Fruit fly (Drosophila melanogaster) whole organism, embryonic: ENCODE measurements around the gene CG34434.
A peak's percentile ranks its signal among the peaks of the same experiment; 100 is the strongest.

ENCODE experiments used
- BtbVII ChIP-seq: fragments of 200-800 bp; sonication (Bioruptor generic); optimal IDR thresholded peaks from 3 replicates; lab custom pipeline; 2017; ENCODE audit warnings: missing biosample characterization, mild to moderate bottlenecking, missing genetic modification characterization
- CG10209 ChIP-seq: fragments of 200-800 bp; sonication (Bioruptor generic); optimal IDR thresholded peaks from 3 replicates; lab custom pipeline; 2017; ENCODE audit warnings: missing biosample characterization, mild to moderate bottlenecking, missing genetic modification characterization, missing genetic modification reagents
- CG10366 ChIP-seq: fragments of 200-800 bp; sonication (Bioruptor generic); IDR thresholded peaks from 2 replicates; pipeline ENCODE4 v1.3.6; 2022; ENCODE audit warnings: missing biosample characterization, missing genetic modification characterization
- CG11560 ChIP-seq: fragments of 200-800 bp; sonication (Bioruptor generic); IDR thresholded peaks from 3 replicates; pipeline ENCODE4 v1.3.6; 2022; ENCODE audit warnings: missing biosample characterization, missing genetic modification characterization
- CG14710 ChIP-seq: fragments of 200-800 bp; sonication (Bioruptor generic); optimal IDR thresholded peaks from 3 replicates; lab custom pipeline; 2019; ENCODE audit warnings: missing biosample characterization, mild to moderate bottlenecking, missing genetic modification characterization, moderate library complexity
- CG17802 ChIP-seq: fragments of 200-800 bp; sonication (Bioruptor generic); optimal IDR thresholded peaks from 2 replicates; lab custom pipeline; 2018; ENCODE audit warnings: missing biosample characterization, mild to moderate bottlenecking, missing genetic modification characterization, moderate library complexity
- CG17829 ChIP-seq: fragments of 200-800 bp; optimal IDR thresholded peaks from 2 replicates; lab custom pipeline; 2019; ENCODE audit warnings: missing biosample characterization, mild to moderate bottlenecking, missing genetic modification characterization, moderate library complexity
- CG17912 ChIP-seq: fragments of 200-800 bp; sonication (Bioruptor generic); optimal IDR thresholded peaks from 2 replicates; lab custom pipeline; 2018; ENCODE audit warnings: missing biosample characterization, mild to moderate bottlenecking, missing genetic modification characterization
- CG18476 ChIP-seq: fragments of 200-800 bp; sonication (Bioruptor generic); optimal IDR thresholded peaks from 2 replicates; lab custom pipeline; 2016; ENCODE audit warnings: missing biosample characterization, mild to moderate bottlenecking, missing genetic modification characterization
- CG31224 ChIP-seq: fragments of 200-800 bp; sonication (Bioruptor generic); IDR thresholded peaks from 2 replicates; pipeline ENCODE4 v1.3.6; 2022; ENCODE audit warnings: missing biosample characterization, missing genetic modification characterization
- CG32767 ChIP-seq: fragments of 200-800 bp; sonication (Bioruptor generic); IDR thresholded peaks from 2 replicates; pipeline ENCODE4 v1.3.6; 2022; ENCODE audit warnings: missing biosample characterization, missing genetic modification characterization
- CG34422 ChIP-seq: fragments of 200-800 bp; sonication (Bioruptor generic); IDR thresholded peaks from 3 replicates; pipeline ENCODE4 v1.3.6; 2022; ENCODE audit warnings: missing biosample characterization, missing genetic modification characterization
- CG42726 ChIP-seq: fragments of 200-800 bp; sonication (Bioruptor generic); IDR thresholded peaks from 2 replicates; pipeline ENCODE4 v1.3.6; 2022; ENCODE audit warnings: missing biosample characterization, missing genetic modification characterization; ENCODE audit not compliant: partially characterized antibody
- CG4360 ChIP-seq: fragments of 200-800 bp; sonication (Bioruptor generic); IDR thresholded peaks from 2 replicates; pipeline ENCODE4 v1.3.6; 2022; ENCODE audit warnings: missing biosample characterization, missing genetic modification characterization
- CG4617 ChIP-seq: fragments of 200-800 bp; sonication (Bioruptor generic); optimal IDR thresholded peaks from 3 replicates; lab custom pipeline; 2016; ENCODE audit warnings: missing biosample characterization, missing genetic modification characterization, borderline replicate concordance
- CG5245 ChIP-seq: fragments of 200-800 bp; sonication (Bioruptor generic); optimal IDR thresholded peaks from 3 replicates; lab custom pipeline; 2016; ENCODE audit warnings: missing biosample characterization, missing genetic modification characterization
- CG7372 ChIP-seq: fragments of 200-800 bp; sonication (Bioruptor generic); IDR thresholded peaks from 2 replicates; pipeline ENCODE4 v1.3.6; 2022; ENCODE audit warnings: missing biosample characterization, missing genetic modification characterization
- CG8388 ChIP-seq: fragments of 200-800 bp; sonication (Bioruptor generic); optimal IDR thresholded peaks from 2 replicates; lab custom pipeline; 2019; ENCODE audit warnings: missing biosample characterization, mild to moderate bottlenecking, missing genetic modification characterization, moderate library complexity
- CG9215 ChIP-seq: fragments of 200-800 bp; sonication (Bioruptor generic); IDR thresholded peaks from 2 replicates; pipeline ENCODE4 v1.3.6; 2022; ENCODE audit warnings: missing biosample characterization, missing genetic modification characterization
- CG9609 ChIP-seq: fragments of 200-800 bp; sonication (Bioruptor generic); optimal IDR thresholded peaks from 3 replicates; lab custom pipeline; 2016; ENCODE audit warnings: missing biosample characterization, missing genetic modification characterization
- Camta ChIP-seq: fragments of 200-800 bp; sonication (Bioruptor generic); optimal IDR thresholded peaks from 2 replicates; lab custom pipeline; 2016; ENCODE audit warnings: missing biosample characterization, missing genetic modification characterization
- Chrac-16 ChIP-seq: fragments of 200-800 bp; sonication (Bioruptor generic); optimal IDR thresholded peaks from 3 replicates; lab custom pipeline; 2016; ENCODE audit warnings: missing biosample characterization, missing genetic modification characterization
- Dip2 ChIP-seq: fragments of 200-800 bp; sonication (Bioruptor generic); IDR thresholded peaks from 2 replicates; pipeline ENCODE4 v1.3.6; 2022; ENCODE audit warnings: missing biosample characterization, missing genetic modification characterization
- Jarid2 ChIP-seq: fragments of 200-800 bp; sonication (Bioruptor generic); optimal IDR thresholded peaks from 3 replicates; lab custom pipeline; 2017; ENCODE audit warnings: mild to moderate bottlenecking, missing biosample characterization, missing genetic modification reagents, missing genetic modification characterization
- MBD-R2 ChIP-seq: fragments of 200-800 bp; sonication (Bioruptor generic); IDR thresholded peaks from 2 replicates; pipeline ENCODE4 v1.3.6; 2022; ENCODE audit warnings: missing biosample characterization, missing genetic modification characterization
- Mrtf ChIP-seq: fragments of 200-800 bp; sonication (Bioruptor generic); IDR thresholded peaks from 3 replicates; pipeline ENCODE4 v1.3.6; 2022; ENCODE audit warnings: missing biosample characterization, missing genetic modification characterization
- NC2β ChIP-seq: fragments of 200-800 bp; sonication (Bioruptor generic); optimal IDR thresholded peaks from 2 replicates; lab custom pipeline; 2016; ENCODE audit warnings: missing biosample characterization, missing genetic modification characterization
- Nf-YA ChIP-seq: fragments of 200-800 bp; sonication (Bioruptor generic); IDR thresholded peaks from 2 replicates; pipeline ENCODE4 v1.3.6; 2022; ENCODE audit warnings: missing biosample characterization, missing genetic modification characterization
- Nf-YC ChIP-seq: fragments of 200-800 bp; optimal IDR thresholded peaks from 3 replicates; lab custom pipeline; 2019; ENCODE audit warnings: missing biosample characterization, mild to moderate bottlenecking, missing genetic modification characterization, moderate library complexity
- Ravus ChIP-seq: fragments of 200-800 bp; sonication (Bioruptor generic); IDR thresholded peaks from 2 replicates; pipeline ENCODE4 v1.3.6; 2022; ENCODE audit warnings: missing biosample characterization, missing genetic modification characterization
- Ssrp ChIP-seq: fragments of 200-800 bp; sonication (Bioruptor generic); optimal IDR thresholded peaks from 2 replicates; lab custom pipeline; 2018; ENCODE audit warnings: missing biosample characterization, mild to moderate bottlenecking, missing genetic modification characterization, moderate library complexity
- Vsx1 ChIP-seq: fragments of 200-800 bp; sonication (Bioruptor generic); optimal IDR thresholded peaks from 2 replicates; lab custom pipeline; 2017; ENCODE audit warnings: missing biosample characterization, mild to moderate bottlenecking, missing genetic modification characterization, missing genetic modification reagents
- YL-1 ChIP-seq: fragments of 200-800 bp; sonication (Bioruptor generic); optimal IDR thresholded peaks from 3 replicates; lab custom pipeline; 2017; ENCODE audit warnings: missing biosample characterization, mild to moderate bottlenecking, missing genetic modification characterization
- bbx ChIP-seq: fragments of 200-800 bp; sonication (Bioruptor generic); IDR thresholded peaks from 2 replicates; pipeline ENCODE4 v1.3.6; 2022; ENCODE audit warnings: missing biosample characterization, missing genetic modification characterization; ENCODE audit not compliant: partially characterized antibody
- bcd ChIP-seq: fragments of 200-800 bp; sonication (Bioruptor generic); optimal IDR thresholded peaks from 2 replicates; lab custom pipeline; 2017; ENCODE audit warnings: missing biosample characterization, mild to moderate bottlenecking, missing genetic modification characterization
- chif ChIP-seq, 2 experiments: fragments of 200-800 bp; sonication (Bioruptor generic); optimal IDR thresholded peaks; 3 replicates each; lab custom pipeline; 2016; ENCODE audit warnings: missing biosample characterization in 2 of 2, missing genetic modification characterization in 2 of 2
- fu2 ChIP-seq: fragments of 200-800 bp; sonication (Bioruptor generic); optimal IDR thresholded peaks from 2 replicates; lab custom pipeline; 2016; ENCODE audit warnings: missing biosample characterization, missing genetic modification characterization
- gfzf ChIP-seq: fragments of 200-800 bp; sonication (Bioruptor generic); optimal IDR thresholded peaks from 2 replicates; lab custom pipeline; 2016; ENCODE audit warnings: missing biosample characterization, mild to moderate bottlenecking, missing genetic modification characterization, moderate library complexity
- ken ChIP-seq: fragments of 200-800 bp; sonication (Bioruptor generic); IDR thresholded peaks from 3 replicates; pipeline ENCODE4 v1.3.6; 2022; ENCODE audit warnings: missing biosample characterization, missing genetic modification characterization
- kni ChIP-seq: fragments of 200-800 bp; sonication (Bioruptor generic); optimal IDR thresholded peaks from 3 replicates; lab custom pipeline; 2017; ENCODE audit warnings: mild to moderate bottlenecking, missing biosample characterization, missing genetic modification reagents, missing genetic modification characterization
- lov ChIP-seq, 2 experiments: fragments of 200-800 bp in 1 of 2; fragments of >200 bp in 1 of 2; sonication (Bioruptor generic) in 1 of 2; IDR thresholded peaks in 1 of 2; optimal IDR thresholded peaks in 1 of 2; 2 replicates in 1 of 2; 3 replicates in 1 of 2; pipeline versions ENCODE4 v1.3.6 to Lab custom; 2017 to 2022; ENCODE audit warnings: missing biosample characterization in 1 of 2, missing genetic modification characterization in 1 of 2
- nmo ChIP-seq: fragments of 200-800 bp; sonication (Bioruptor generic); optimal IDR thresholded peaks from 2 replicates; lab custom pipeline; 2018; ENCODE audit warnings: missing biosample characterization, mild to moderate bottlenecking, missing genetic modification characterization, moderate library complexity
- odd ChIP-seq: fragments of 200-800 bp; sonication (Bioruptor generic); optimal IDR thresholded peaks from 2 replicates; lab custom pipeline; 2017; ENCODE audit warnings: missing biosample characterization, mild to moderate bottlenecking, missing genetic modification characterization
- pan ChIP-seq, 4 experiments: fragments of >200 bp in 3 of 4; fragments of 200-800 bp in 1 of 4; sonication (Bioruptor generic) in 1 of 4; optimal IDR thresholded peaks in 3 of 4; IDR thresholded peaks in 1 of 4; 2 replicates each; pipeline versions ENCODE4 v1.3.6 to Lab custom; 2017 to 2022; ENCODE audit warnings: missing biosample characterization in 2 of 4, missing genetic modification characterization in 2 of 4, mixed read lengths in 1 of 4
- phol ChIP-seq: fragments of 200-800 bp; sonication (Bioruptor generic); optimal IDR thresholded peaks from 3 replicates; lab custom pipeline; 2018; ENCODE audit warnings: missing biosample characterization, mild to moderate bottlenecking, missing genetic modification characterization, moderate library complexity
- pnt ChIP-seq: fragments of 200-800 bp; sonication (Bioruptor generic); optimal IDR thresholded peaks from 3 replicates; lab custom pipeline; 2016; ENCODE audit warnings: missing biosample characterization, missing genetic modification characterization
- tin ChIP-seq: fragments of 200-800 bp; sonication (Bioruptor generic); optimal IDR thresholded peaks from 3 replicates; lab custom pipeline; 2016; ENCODE audit warnings: missing biosample characterization, missing genetic modification characterization
- trem ChIP-seq: fragments of 200-800 bp; optimal IDR thresholded peaks from 3 replicates; lab custom pipeline; 2019; ENCODE audit warnings: missing biosample characterization, mild to moderate bottlenecking, missing genetic modification characterization, moderate library complexity
- yki ChIP-seq: fragments of >200 bp; optimal IDR thresholded peaks from 3 replicates; lab custom pipeline; 2018
- zen2 ChIP-seq: fragments of 200-800 bp; sonication (Bioruptor generic); IDR thresholded peaks from 3 replicates; pipeline ENCODE4 v1.3.6; 2022; ENCODE audit warnings: missing biosample characterization, missing genetic modification characterization; ENCODE audit not compliant: partially characterized antibody

The CG34434 gene

dm6 chrX:5604181-5604580, 12.0 kb downstream of the CG34434 start (continued):
- TF ChIP-seq trem (tag; lab: Kevin White, UChicago): peak; percentile 11
- TF ChIP-seq CG11560 (tag; lab: Robert Waterston, UW): no peak
- no peak for TF ChIP-seq Nf-YA (GFP tag; lab: Robert Waterston, UW)
- peak; percentile 34 for TF ChIP-seq CG14710 (tag; lab: Kevin White, UChicago)
- TF ChIP-seq Vsx1: peak; percentile 57
- TF ChIP-seq CG7372 (GFP tag; lab: Robert Waterston, UW): 0 out of 2 replicates have a peak, but pooled peaks have one; percentile 10
- TF ChIP-seq YL-1 (GFP tag; lab: Kevin White, UChicago): no peak
- TF ChIP-seq CG10366: peak; percentile 17; the same call in 1 of the 2 replicates
- TF ChIP-seq Chrac-16 (GFP tag; lab: Kevin White, UChicago): peak; percentile 13
- no peak for TF ChIP-seq CG31224 (GFP tag; lab: Robert Waterston, UW)
- no peak for TF ChIP-seq Camta (GFP tag; lab: Kevin White, UChicago)
- no peak for TF ChIP-seq zen2 (GFP tag; lab: Robert Waterston, UW)
- TF ChIP-seq kni (GFP tag; lab: Kevin White, UChicago): no peak
- TF ChIP-seq Ravus (GFP tag; lab: Robert Waterston, UW): no peak
- TF ChIP-seq tin (GFP tag; lab: Kevin White, UChicago): no peak
- TF ChIP-seq Ssrp (tag; lab: Kevin White, UChicago): peak; percentile 19
- no peak for TF ChIP-seq CG17802 (tag; lab: Kevin White, UChicago)
- TF ChIP-seq chif (GFP tag; optimal IDR thresholded peaks at IDR 0.05; lab: Kevin White, UChicago): peak in 1 of 2 experiments; percentile 18
- no peak for TF ChIP-seq yki (lab: Kevin White, UChicago)
- peak; percentile 39; the same call in 1 of the 3 replicates for TF ChIP-seq ken
- 0 out of 3 replicates have a peak, but pooled peaks have one; percentile 21 for TF ChIP-seq Mrtf
- TF ChIP-seq CG32767 (GFP tag; lab: Robert Waterston, UW): no peak
- TF ChIP-seq MBD-R2 (GFP tag; lab: Robert Waterston, UW): no peak; the same call in 1 of the 2 replicates
- no peak for TF ChIP-seq pan (optimal IDR thresholded peaks at IDR 0.05; lab: Kevin White, UChicago)
- TF ChIP-seq pan (GFP tag; optimal IDR thresholded peaks at IDR 0.05 in 1 of 2, IDR thresholded peaks at IDR 0.05 in 1 of 2): peak in 1 of 2 experiments; percentile 48
- no peak for TF ChIP-seq CG9609
- TF ChIP-seq CG4617 (GFP tag; lab: Kevin White, UChicago): no peak
- peak; percentile 24 for TF ChIP-seq CG8388 (GFP tag; lab: Kevin White, UChicago)
- TF ChIP-seq BtbVII: no peak
- peak; percentile 23 for TF ChIP-seq CG10209 (GFP tag; lab: Kevin White, UChicago)
- TF ChIP-seq lov (optimal IDR thresholded peaks at IDR 0.05; lab: Kevin White, UChicago): no peak
- TF ChIP-seq lov (GFP tag; IDR thresholded peaks at IDR 0.05; lab: Robert Waterston, UW): no peak
- TF ChIP-seq pnt (GFP tag; lab: Kevin White, UChicago): no peak
- TF ChIP-seq CG9215: no peak
- no peak for TF ChIP-seq CG17912
- no peak for TF ChIP-seq CG5245
- TF ChIP-seq gfzf (GFP tag; lab: Kevin White, UChicago): no peak
- TF ChIP-seq Dip2 (GFP tag; lab: Robert Waterston, UW): no peak
- no peak for TF ChIP-seq Jarid2
- TF ChIP-seq CG34422: 0 out of 3 replicates have a peak, but pooled peaks have one; percentile 38
- TF ChIP-seq bbx (GFP tag; lab: Robert Waterston, UW): no peak
- TF ChIP-seq nmo (GFP tag; lab: Kevin White, UChicago): peak; percentile 47
- peak; percentile 34 for TF ChIP-seq bcd (GFP tag; lab: Kevin White, UChicago)
- no peak for TF ChIP-seq CG4360
- TF ChIP-seq fu2 (GFP tag; lab: Kevin White, UChicago): no peak
- TF ChIP-seq CG18476 (GFP tag; lab: Kevin White, UChicago): no peak
- no peak for TF ChIP-seq CG42726 (GFP tag; lab: Robert Waterston, UW)
- no peak for TF ChIP-seq odd (GFP tag; lab: Kevin White, UChicago)
- no peak for TF ChIP-seq Nf-YC (tag; lab: Kevin White, UChicago)
- no peak for TF ChIP-seq NC2β
- TF ChIP-seq phol (tag; lab: Kevin White, UChicago): peak; percentile 44
- TF ChIP-seq CG17829 (tag; lab: Kevin White, UChicago): peak; percentile 53
